Worm (Caenorhabditis elegans) whole organism, L1 larva: ENCODE results near the gene clec-133.

Experiments
- Y116A8C.19 ChIP-seq: sonication (generic microtip); optimal IDR thresholded peaks from 2 replicates; lab custom pipeline; 2016; ENCODE audit warnings: missing compliant biosample characterization, missing genetic modification characterization, borderline replicate concordance
- ces-1 ChIP-seq: fragments of 150-350 bp; optimal IDR thresholded peaks from 2 replicates; lab custom pipeline; 2014; ENCODE audit warnings: missing biosample characterization, missing genetic modification reagents, missing genetic modification characterization
- egl-13 ChIP-seq: sonication (generic microtip); optimal IDR thresholded peaks from 2 replicates; lab custom pipeline; 2016; ENCODE audit warnings: missing genotype, missing genetic modification reagents, missing genetic modification characterization, missing compliant biosample characterization
- egl-27 ChIP-seq, 2 experiments: fragments of 150-350 bp in 1 of 2; sonication (generic microtip); optimal IDR thresholded peaks; 3 replicates each; lab custom pipeline; 2017 to 2018; ENCODE audit warnings: missing biosample characterization in 2 of 2, missing genetic modification characterization in 2 of 2, missing genetic modification reagents in 2 of 2
- elt-3 ChIP-seq, 6 experiments: fragments of 150-350 bp in 1 of 6; sonication (generic microtip); optimal IDR thresholded peaks; 2 replicates each; lab custom pipeline; 2017 to 2018; ENCODE audit warnings: missing biosample characterization in 6 of 6, missing genetic modification characterization in 6 of 6, inconsistent platforms in 1 of 6
- grh-1 ChIP-seq: fragments of 200-800 bp; sonication (Bioruptor generic); IDR thresholded peaks from 2 replicates; pipeline ENCODE4 v1.3.6; 2022; ENCODE audit warnings: missing genetic modification reagents, missing genetic modification characterization, missing compliant biosample characterization
- mdl-1 ChIP-seq, 2 experiments: fragments of 150-350 bp; optimal IDR thresholded peaks; 2 replicates each; lab custom pipeline; 2014 to 2017; ENCODE audit warnings: missing biosample characterization in 2 of 2, missing genetic modification characterization in 2 of 2, inconsistent platforms in 1 of 2
- pqm-1 ChIP-seq: sonication (generic microtip); optimal IDR thresholded peaks from 3 replicates; lab custom pipeline; 2017; ENCODE audit warnings: missing biosample characterization, missing genetic modification characterization
- sptf-1 ChIP-seq: fragments of 150-350 bp; optimal IDR thresholded peaks from 2 replicates; lab custom pipeline; 2014; ENCODE audit warnings: missing biosample characterization, missing genetic modification characterization
- unc-130 ChIP-seq: fragments of 150-350 bp; optimal IDR thresholded peaks from 2 replicates; lab custom pipeline; 2017; ENCODE audit warnings: missing biosample characterization, missing genetic modification characterization, inconsistent platforms
- ztf-11 ChIP-seq, 2 experiments: sonication (generic microtip); optimal IDR thresholded peaks; 2 replicates each; lab custom pipeline; 2016 to 2017; ENCODE audit warnings: missing genetic modification characterization in 2 of 2, missing biosample characterization in 1 of 2, missing compliant biosample characterization in 1 of 2

ce11 chrII:3617512-3617911 is 39.3 kb downstream of the clec-133 start, which contains the start of gene F40E12.1:
- no peak for TF ChIP-seq egl-13 (tag; lab: Kevin White, UChicago)
- no peak for TF ChIP-seq ztf-11 (tag; optimal IDR thresholded peaks at IDR 0.05; lab: Kevin White, UChicago)
- no peak for TF ChIP-seq grh-1 (GFP tag; lab: Robert Waterston, UW)
- no peak for TF ChIP-seq elt-3 (tag; optimal IDR thresholded peaks at IDR 0.05; lab: Kevin White, UChicago)
- no peak for TF ChIP-seq mdl-1 (tag; optimal IDR thresholded peaks at IDR 0.05; lab: Kevin White, UChicago)
- TF ChIP-seq unc-130 = no peak
- TF ChIP-seq Y116A8C.19 = no peak
- TF ChIP-seq sptf-1 (tag; lab: Kevin White, UChicago) = no peak
- TF ChIP-seq ces-1 (GFP tag; lab: Kevin White, UChicago) = no peak
- no peak for TF ChIP-seq pqm-1
- TF ChIP-seq egl-27 (tag; optimal IDR thresholded peaks at IDR 0.05; lab: Kevin White, UChicago) = no peak
